Fruit fly (Drosophila melanogaster): ENCODE results near the gene Tengl2.

Tengl2 gene

DNA sequence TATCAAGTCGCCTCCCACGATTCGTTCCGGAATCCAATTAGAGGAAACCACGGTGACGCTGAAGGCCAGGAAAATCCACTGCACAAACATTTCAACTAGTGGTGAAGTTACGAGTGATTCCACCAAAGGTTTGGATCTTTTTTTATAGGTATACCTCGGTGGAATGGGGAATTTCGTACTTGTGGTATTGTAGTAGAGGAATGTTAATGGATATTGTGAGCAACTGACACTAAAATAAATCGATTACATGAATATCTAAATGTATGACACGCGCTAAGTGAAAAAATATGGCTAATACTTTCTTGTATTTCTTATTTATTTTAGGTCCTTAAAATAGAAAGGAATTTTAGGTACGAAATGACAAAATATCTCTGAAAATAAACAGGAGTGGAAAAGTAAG lies 13.1 kb upstream of the Tengl2 start, which contains the start of gene CG17239:
CG17239 (minus strand) TSS at position 101 of the 400 bp plus-strand sequence.
- TF ChIP-seq Rel (GFP tag; optimal IDR thresholded peaks at IDR 0.05) (no peak), Rel (tag; optimal IDR thresholded peaks at IDR 0.05) (no peak), usp (GFP tag; optimal IDR thresholded peaks at IDR 0.05) (no peak), ey (GFP tag; optimal IDR thresholded peaks at IDR 0.05) (no peak), woc (GFP tag; optimal IDR thresholded peaks at IDR 0.05) (no peak), GATAd (GFP tag; optimal IDR thresholded peaks at IDR 0.05) (no peak), Mio (GFP tag; optimal IDR thresholded peaks at IDR 0.05) (no peak), br (GFP tag; optimal IDR thresholded peaks at IDR 0.05) (no peak), CG32264 (GFP tag; optimal IDR thresholded peaks at IDR 0.05) (no peak), Vsx2 (GFP tag; optimal IDR thresholded peaks at IDR 0.05; ENCODE audit: partially characterized antibody) (no peak), fru (GFP tag; optimal IDR thresholded peaks at IDR 0.05) (no peak), Abd-B (GFP tag; optimal IDR thresholded peaks at IDR 0.05) (no peak), jim (GFP tag; optimal IDR thresholded peaks at IDR 0.05) (no peak)

DNA sequence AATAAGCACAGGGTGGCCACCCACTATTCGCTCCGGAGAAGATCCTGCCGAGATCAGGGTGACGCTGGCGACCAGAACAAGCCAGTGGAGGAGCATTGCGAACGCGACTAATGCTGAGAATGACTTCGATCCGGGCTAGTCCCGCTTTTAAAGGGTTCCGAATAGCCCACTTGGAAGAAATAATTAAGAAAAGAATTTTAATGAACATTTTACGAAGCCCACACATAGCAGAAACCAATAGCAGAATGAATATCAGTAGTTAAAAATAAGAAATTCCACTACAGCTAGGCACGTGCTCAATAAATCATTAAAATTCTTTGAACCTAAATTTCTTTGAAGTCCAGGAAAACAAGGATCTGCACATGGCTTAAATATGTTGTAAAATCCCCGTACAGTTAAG lies 12.0 kb upstream of the Tengl2 start, which contains the start of gene Ser12:
Ser12 (minus strand) TSS at position 101 of the 400 bp plus-strand sequence.
- TF ChIP-seq brk (GFP tag; optimal IDR thresholded peaks at IDR 0.05) (no peak), CG32264 (GFP tag; optimal IDR thresholded peaks at IDR 0.05) (no peak), GATAd (GFP tag; optimal IDR thresholded peaks at IDR 0.05) (no peak), CrebA (GFP tag; optimal IDR thresholded peaks at IDR 0.05; ENCODE audit: borderline replicate concordance) (no peak), Hr78 (GFP tag; optimal IDR thresholded peaks at IDR 0.05) (no peak), pan (optimal IDR thresholded peaks at IDR 0.05) (no peak), rgr (GFP tag; optimal IDR thresholded peaks at IDR 0.05) (no peak), Jra (GFP tag; optimal IDR thresholded peaks at IDR 0.05) (no peak), Hr83 (GFP tag; optimal IDR thresholded peaks at IDR 0.05; ENCODE audit: poor library complexity, severe bottlenecking) (no peak), Sp1 (GFP tag; optimal IDR thresholded peaks at IDR 0.05) (no peak), Dif (GFP tag; optimal IDR thresholded peaks at IDR 0.05; ENCODE audit: partially characterized antibody) (no peak)

DNA sequence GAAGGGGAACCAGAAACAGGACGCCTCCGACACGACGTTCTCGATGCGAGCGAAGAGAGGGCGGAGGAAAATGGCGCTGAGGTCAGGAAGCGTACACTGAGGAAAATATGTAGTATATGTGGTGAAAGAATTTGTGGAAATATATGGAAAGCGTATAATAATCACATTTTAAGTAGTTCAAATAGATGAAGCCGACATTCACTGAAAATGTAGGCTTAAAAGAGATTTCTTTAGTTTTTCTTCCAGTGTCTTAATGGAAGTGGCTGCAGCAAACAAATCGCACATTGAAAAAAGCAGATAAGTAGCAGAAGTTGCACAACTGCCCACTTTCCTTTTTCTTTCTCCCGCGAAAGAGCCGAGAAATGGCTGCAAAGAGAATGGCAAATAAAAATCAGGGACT lies 10.4 kb upstream of the Tengl2 start:
- no peak for TF ChIP-seq h (GFP tag; optimal IDR thresholded peaks at IDR 0.05)
- TF ChIP-seq Vsx2 (GFP tag; optimal IDR thresholded peaks at IDR 0.05; ENCODE audit: partially characterized antibody), result no peak
- no peak for TF ChIP-seq Sp1 (GFP tag; optimal IDR thresholded peaks at IDR 0.05)
- no peak for TF ChIP-seq Hr83 (GFP tag; optimal IDR thresholded peaks at IDR 0.05; ENCODE audit: poor library complexity, severe bottlenecking)
- no peak for TF ChIP-seq woc (GFP tag; optimal IDR thresholded peaks at IDR 0.05)
- no peak for TF ChIP-seq rgr (GFP tag; optimal IDR thresholded peaks at IDR 0.05)
- TF ChIP-seq GATAd (GFP tag; optimal IDR thresholded peaks at IDR 0.05), result no peak

DNA sequence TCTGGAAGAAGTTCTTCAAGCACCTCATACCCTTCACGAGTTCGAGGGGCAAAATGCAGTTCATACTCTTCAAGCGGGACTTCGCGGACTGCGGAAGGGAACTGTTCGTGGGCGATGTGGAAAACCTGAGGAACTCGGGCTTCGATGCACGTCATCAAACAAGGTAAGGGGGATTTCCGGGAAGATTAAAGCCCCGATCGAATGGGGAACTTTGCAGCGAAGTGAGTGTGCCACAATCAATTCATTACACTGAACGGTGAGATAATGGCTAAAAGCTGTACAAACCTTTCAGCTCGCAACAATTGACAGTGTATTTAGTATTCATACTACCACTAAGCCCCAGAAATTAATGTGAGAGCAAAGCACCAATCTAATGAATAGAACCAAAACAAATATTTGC lies 3.6 kb upstream of the Tengl2 start:
- no peak for TF ChIP-seq Rel (GFP tag; optimal IDR thresholded peaks at IDR 0.05)
- peak; percentile 91 for TF ChIP-seq Rel (tag; optimal IDR thresholded peaks at IDR 0.05)
- no peak for TF ChIP-seq ey (GFP tag; optimal IDR thresholded peaks at IDR 0.05)
- no peak for TF ChIP-seq tai (GFP tag; optimal IDR thresholded peaks at IDR 0.05)

DNA sequence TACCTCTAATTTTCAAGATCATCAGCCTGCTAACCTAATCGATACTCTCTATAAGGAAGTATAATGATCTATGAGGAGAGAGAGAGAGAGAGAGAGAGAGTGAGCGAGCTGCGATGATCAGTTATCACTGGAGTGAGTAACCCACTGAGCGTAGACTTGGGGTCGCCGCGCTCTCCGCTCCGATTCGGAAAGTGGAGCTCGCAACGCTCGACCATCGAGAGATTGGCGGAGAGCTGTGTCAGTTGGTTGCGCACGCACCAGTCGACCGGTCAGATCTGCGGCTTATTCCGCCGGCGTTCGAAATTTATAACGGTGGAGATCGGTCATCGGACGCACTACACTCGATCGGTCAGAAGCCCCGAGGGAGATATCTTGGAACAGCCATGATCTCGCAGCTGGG lies 3.0 kb upstream of the Tengl2 start, which contains the start of gene CG4267:
CG4267 (plus strand) TSS at position 240 of the 400 bp plus-strand sequence.
- no peak for TF ChIP-seq jim (GFP tag; optimal IDR thresholded peaks at IDR 0.05)
- peak; percentile 82 to 92 for TF ChIP-seq dl (GFP tag; optimal IDR thresholded peaks at IDR 0.05; ENCODE audit: insufficient read depth in 1 of 2, partially characterized antibody in 2 of 2)
- peak; percentile 77 for TF ChIP-seq Vsx2 (GFP tag; optimal IDR thresholded peaks at IDR 0.05; ENCODE audit: partially characterized antibody)
- no peak for TF ChIP-seq CG32264 (GFP tag; optimal IDR thresholded peaks at IDR 0.05)
- TF ChIP-seq Dif (GFP tag; optimal IDR thresholded peaks at IDR 0.05; ENCODE audit: partially characterized antibody), result peak; percentile 97
- peak; percentile 11 for TF ChIP-seq h (GFP tag; optimal IDR thresholded peaks at IDR 0.05)
- TF ChIP-seq Hr83 (GFP tag; optimal IDR thresholded peaks at IDR 0.05; ENCODE audit: poor library complexity, severe bottlenecking), result peak; percentile 45

DNA sequence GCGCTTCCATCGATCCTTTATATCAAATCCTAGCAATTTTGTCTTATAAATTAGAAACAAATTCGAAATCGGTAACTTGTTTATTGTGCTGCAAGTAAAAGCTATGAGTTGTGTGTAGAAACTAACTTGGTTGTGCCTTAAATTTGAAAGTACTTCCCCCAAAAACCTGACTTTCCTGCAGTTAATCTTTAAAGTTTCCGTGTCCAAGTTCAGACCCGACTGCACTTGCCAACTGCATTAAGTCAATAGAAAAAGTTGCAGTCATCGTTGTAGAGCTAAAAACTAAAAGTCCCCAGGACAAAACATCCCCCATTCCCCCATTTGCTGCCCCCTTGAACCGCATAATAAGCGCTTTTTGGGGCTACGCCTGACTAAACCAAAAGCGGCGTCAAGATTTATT lies 1.3 kb upstream of the Tengl2 start, which contains the start of gene Tengl1:
Tengl1 (minus strand) TSS at position 101 of the 400 bp plus-strand sequence.
- TF ChIP-seq Rel (GFP tag; optimal IDR thresholded peaks at IDR 0.05) (no peak), Rel (tag; optimal IDR thresholded peaks at IDR 0.05) (no peak), sv (GFP tag; optimal IDR thresholded peaks at IDR 0.05) (no peak), Hr78 (GFP tag; optimal IDR thresholded peaks at IDR 0.05) (no peak), Jra (GFP tag; optimal IDR thresholded peaks at IDR 0.05) (no peak), GATAd (GFP tag; optimal IDR thresholded peaks at IDR 0.05) (no peak), Myc (optimal IDR thresholded peaks at IDR 0.05) (no peak), brk (GFP tag; optimal IDR thresholded peaks at IDR 0.05) (no peak), CG9705 (GFP tag; optimal IDR thresholded peaks at IDR 0.05) (no peak), lola (GFP tag; optimal IDR thresholded peaks at IDR 0.05) (no peak), OdsH (GFP tag; optimal IDR thresholded peaks at IDR 0.05) (no peak), foxo (GFP tag; optimal IDR thresholded peaks at IDR 0.05) (no peak), Hr83 (GFP tag; optimal IDR thresholded peaks at IDR 0.05; ENCODE audit: poor library complexity, severe bottlenecking) (no peak), Mio (GFP tag; optimal IDR thresholded peaks at IDR 0.05) (no peak), ey (GFP tag; optimal IDR thresholded peaks at IDR 0.05) (no peak), CrebA (GFP tag; optimal IDR thresholded peaks at IDR 0.05; ENCODE audit: borderline replicate concordance) (no peak)

Measured in whole organism, wandering third instar larva.